Comparison of ENCODE assay signal across 2 fruit fly cellular contexts in genomic region chr3L:7347984-7348631, dm6.
TF ChIP-seq lines count a peak whose summit lies in the region.

Gene Srp19, minus strand, starts transcription at chr3L:7348034.
Gene qm, plus strand, starts transcription at chr3L:7348313.

TF ChIP-seq in whole organism, embryonic, 481 proteins besides CTCF, POLR2A, EP300 and RAD21 (continued from another document and continues in another):
- peak; percentile 31 for TF ChIP-seq CG13775 (GFP tag; optimal IDR thresholded peaks at IDR 0.05; lab: Kevin White, UChicago)
- no peak for TF ChIP-seq CG7372 (GFP tag; IDR thresholded peaks at IDR 0.05; lab: Robert Waterston, UW)
- peak; percentile 47 for TF ChIP-seq CG8944 (GFP tag; optimal IDR thresholded peaks at IDR 0.05; lab: Kevin White, UChicago)
- TF ChIP-seq crp (GFP tag; optimal IDR thresholded peaks at IDR 0.05; lab: Kevin White, UChicago) = no peak
- TF ChIP-seq CG2712 (tag; optimal IDR thresholded peaks at IDR 0.05; lab: Kevin White, UChicago) = peak; percentile 68
- peak; percentile 45 for TF ChIP-seq CG18262 (tag; optimal IDR thresholded peaks at IDR 0.05; lab: Kevin White, UChicago)
- TF ChIP-seq CG14860 (GFP tag; IDR thresholded peaks at IDR 0.05; lab: Robert Waterston, UW; ENCODE audit: partially characterized antibody) = peak; percentile 77; the same call in 2 of the 3 replicates
- no peak for TF ChIP-seq sens-2 (GFP tag; IDR thresholded peaks at IDR 0.05; lab: Robert Waterston, UW)
- peak; percentile 39 for TF ChIP-seq Nf-YB (GFP tag; optimal IDR thresholded peaks at IDR 0.05; lab: Kevin White, UChicago)
- TF ChIP-seq Antp (GFP tag; optimal IDR thresholded peaks at IDR 0.05; lab: Kevin White, UChicago) = peak; percentile 60
- TF ChIP-seq CG17912 (GFP tag; optimal IDR thresholded peaks at IDR 0.05; lab: Kevin White, UChicago) = no peak
- TF ChIP-seq CG6654 (GFP tag; optimal IDR thresholded peaks at IDR 0.05; lab: Kevin White, UChicago) = no peak
- no peak for TF ChIP-seq D19A (tag; optimal IDR thresholded peaks at IDR 0.05; lab: Kevin White, UChicago)
- peak; percentile 8 to 27 for TF ChIP-seq Hr51 (GFP tag; optimal IDR thresholded peaks at IDR 0.05; lab: Kevin White, UChicago)
- no peak for TF ChIP-seq CG17186 (GFP tag; optimal IDR thresholded peaks at IDR 0.05; lab: Kevin White, UChicago)
- TF ChIP-seq BEAF-32 (GFP tag; optimal IDR thresholded peaks at IDR 0.05; lab: Kevin White, UChicago) = peak; percentile 95
- no peak for TF ChIP-seq Lhr (GFP tag; optimal IDR thresholded peaks at IDR 0.05; lab: Kevin White, UChicago)
- TF ChIP-seq CG4328 (GFP tag; optimal IDR thresholded peaks at IDR 0.05; lab: Kevin White, UChicago) = no peak
- peak; percentile 85 for TF ChIP-seq Med (GFP tag; lab: Kevin White, UChicago)
- peak; percentile 55 for TF ChIP-seq CG4424 (GFP tag; optimal IDR thresholded peaks at IDR 0.05; lab: Kevin White, UChicago)
- no peak for TF ChIP-seq run (tag; optimal IDR thresholded peaks at IDR 0.05; lab: Kevin White, UChicago)
- no peak for TF ChIP-seq twi (tag; optimal IDR thresholded peaks at IDR 0.05; lab: Kevin White, UChicago)
- no peak for TF ChIP-seq CG5180 (GFP tag; optimal IDR thresholded peaks at IDR 0.05; lab: Kevin White, UChicago)
- peak; percentile 73 for TF ChIP-seq HLH4C (GFP tag; IDR thresholded peaks at IDR 0.05; lab: Robert Waterston, UW; ENCODE audit: partially characterized antibody)
- TF ChIP-seq hbn (GFP tag; IDR thresholded peaks at IDR 0.05; lab: Robert Waterston, UW; ENCODE audit: partially characterized antibody) = peak; percentile 72
- TF ChIP-seq CG42726 (GFP tag; IDR thresholded peaks at IDR 0.05; lab: Robert Waterston, UW; ENCODE audit: partially characterized antibody) = peak; percentile 70; the same call in 1 of the 2 replicates
- TF ChIP-seq CG18011 (GFP tag; optimal IDR thresholded peaks at IDR 0.05; lab: Kevin White, UChicago) = no peak
- TF ChIP-seq NFAT (GFP tag; IDR thresholded peaks at IDR 0.05; lab: Robert Waterston, UW) = no peak
- TF ChIP-seq gsb (GFP tag; IDR thresholded peaks at IDR 0.05; lab: Robert Waterston, UW) = no peak
- peak; percentile 59 for TF ChIP-seq YL-1 (GFP tag; optimal IDR thresholded peaks at IDR 0.05; lab: Kevin White, UChicago)
- TF ChIP-seq CG2116 (GFP tag; optimal IDR thresholded peaks at IDR 0.05; lab: Kevin White, UChicago) = peak; percentile 71
- no peak for TF ChIP-seq CG17385 (GFP tag; optimal IDR thresholded peaks at IDR 0.05; lab: Kevin White, UChicago)
- TF ChIP-seq CG1024 (GFP tag; IDR thresholded peaks at IDR 0.05; lab: Robert Waterston, UW) = no peak
- peak; percentile 91 for TF ChIP-seq Dll (GFP tag; IDR thresholded peaks at IDR 0.05; lab: Robert Waterston, UW; ENCODE audit: partially characterized antibody)
- peak; percentile 1 for TF ChIP-seq dm (GFP tag; optimal IDR thresholded peaks at IDR 0.05; lab: Kevin White, UChicago)
- peak; percentile 1 for TF ChIP-seq CG7987 (GFP tag; optimal IDR thresholded peaks at IDR 0.05; lab: Kevin White, UChicago)
- no peak; the same call in none of the 2 replicates for TF ChIP-seq ssp (GFP tag; IDR thresholded peaks at IDR 0.05; lab: Robert Waterston, UW)
- TF ChIP-seq Max (GFP tag; optimal IDR thresholded peaks at IDR 0.05; lab: Kevin White, UChicago) = peak; percentile 44
- TF ChIP-seq CG2129 (GFP tag; IDR thresholded peaks at IDR 0.05; lab: Robert Waterston, UW; ENCODE audit: partially characterized antibody) = peak; percentile 59; the same call in 1 of the 2 replicates
- no peak for TF ChIP-seq tio (GFP tag; optimal IDR thresholded peaks at IDR 0.05; lab: Kevin White, UChicago)
- TF ChIP-seq Xrp1 (GFP tag; IDR thresholded peaks at IDR 0.05; lab: Robert Waterston, UW) = peak; percentile 44; the same call in 1 of the 2 replicates
- TF ChIP-seq CG10147 (GFP tag; optimal IDR thresholded peaks at IDR 0.05; lab: Kevin White, UChicago) = no peak
- peak; percentile 56 to 65 for TF ChIP-seq dpn (GFP tag; optimal IDR thresholded peaks at IDR 0.05; lab: Kevin White, UChicago)
- TF ChIP-seq fd3F (GFP tag; optimal IDR thresholded peaks at IDR 0.05; lab: Kevin White, UChicago) = no peak
- peak; percentile 10 for TF ChIP-seq fd64A (GFP tag; optimal IDR thresholded peaks at IDR 0.05; lab: Kevin White, UChicago)
- peak; percentile 11; the same call in 1 of the 2 replicates for TF ChIP-seq wor (GFP tag; IDR thresholded peaks at IDR 0.05; lab: Robert Waterston, UW)
- TF ChIP-seq Dad (GFP tag; optimal IDR thresholded peaks at IDR 0.05; lab: Kevin White, UChicago) = no peak
- no peak for TF ChIP-seq emc (GFP tag; optimal IDR thresholded peaks at IDR 0.05; lab: Kevin White, UChicago)
- TF ChIP-seq btn (GFP tag; optimal IDR thresholded peaks at IDR 0.05; lab: Kevin White, UChicago) = no peak
- TF ChIP-seq CG1603 (tag; optimal IDR thresholded peaks at IDR 0.05; lab: Kevin White, UChicago) = peak; percentile 11
- TF ChIP-seq CG4854 (GFP tag; optimal IDR thresholded peaks at IDR 0.05; lab: Kevin White, UChicago) = peak; percentile 26
- no peak for TF ChIP-seq CG7357 (GFP tag; IDR thresholded peaks at IDR 0.05; lab: Robert Waterston, UW)
- no peak for TF ChIP-seq CG43689 (GFP tag; IDR thresholded peaks at IDR 0.05; lab: Robert Waterston, UW)
- no peak for TF ChIP-seq CG6254 (GFP tag; optimal IDR thresholded peaks at IDR 0.05; lab: Kevin White, UChicago)
- no peak for TF ChIP-seq repo (GFP tag; optimal IDR thresholded peaks at IDR 0.05; lab: Kevin White, UChicago)
- TF ChIP-seq hth (optimal IDR thresholded peaks at IDR 0.05; lab: Kevin White, UChicago) = no peak
- TF ChIP-seq CG6813 (GFP tag; optimal IDR thresholded peaks at IDR 0.05; lab: Kevin White, UChicago) = no peak
- peak in 1 of 2 experiments; percentile 23 for TF ChIP-seq insv (GFP tag; optimal IDR thresholded peaks at IDR 0.05; lab: Kevin White, UChicago)
- TF ChIP-seq Blimp-1 (GFP tag; optimal IDR thresholded peaks at IDR 0.05; lab: Kevin White, UChicago) = no peak
- TF ChIP-seq gro (GFP tag; optimal IDR thresholded peaks at IDR 0.05; lab: Kevin White, UChicago) = peak; percentile 36
- peak; percentile 28 for TF ChIP-seq Nf-YC (tag; optimal IDR thresholded peaks at IDR 0.05; lab: Kevin White, UChicago)
- peak; percentile 87 for TF ChIP-seq unc-4 (GFP tag; IDR thresholded peaks at IDR 0.05; lab: Robert Waterston, UW; ENCODE audit: partially characterized antibody)
- TF ChIP-seq CG16779 (GFP tag; IDR thresholded peaks at IDR 0.05; lab: Robert Waterston, UW) = peak; percentile 59; the same call in 1 of the 2 replicates
- TF ChIP-seq CG16863 (GFP tag; optimal IDR thresholded peaks at IDR 0.05; lab: Kevin White, UChicago) = peak; percentile 25
- TF ChIP-seq CG31224 (GFP tag; IDR thresholded peaks at IDR 0.05; lab: Robert Waterston, UW) = no peak

TF ChIP-seq in whole organism, prepupa, 60 proteins besides CTCF, POLR2A, EP300 and RAD21 (continued from another document):
- no peak for TF ChIP-seq CG11294 (GFP tag; IDR thresholded peaks at IDR 0.05; lab: Robert Waterston, UW)
- peak; percentile 41 for TF ChIP-seq Sox14 (GFP tag; optimal IDR thresholded peaks at IDR 0.05; lab: Kevin White, UChicago)
- peak; percentile 38 for TF ChIP-seq topi (GFP tag; optimal IDR thresholded peaks at IDR 0.05; lab: Kevin White, UChicago)
- TF ChIP-seq dac (GFP tag; optimal IDR thresholded peaks at IDR 0.05; lab: Kevin White, UChicago) = no peak
- TF ChIP-seq CG32006 (GFP tag; optimal IDR thresholded peaks at IDR 0.05; lab: Kevin White, UChicago) = peak; percentile 15
- TF ChIP-seq fkh (GFP tag; optimal IDR thresholded peaks at IDR 0.05; lab: Kevin White, UChicago) = peak; percentile 74
- TF ChIP-seq CG31627 (GFP tag; optimal IDR thresholded peaks at IDR 0.05; lab: Kevin White, UChicago) = peak; percentile 50
- TF ChIP-seq CG11762 (GFP tag; optimal IDR thresholded peaks at IDR 0.05; lab: Kevin White, UChicago; ENCODE audit: insufficient read depth) = no peak
- TF ChIP-seq OdsH (GFP tag; optimal IDR thresholded peaks at IDR 0.05; lab: Kevin White, UChicago) = no peak
- TF ChIP-seq achi (GFP tag; optimal IDR thresholded peaks at IDR 0.05; lab: Kevin White, UChicago) = peak; percentile 1
- peak; percentile 67 to 90 for TF ChIP-seq ss (GFP tag; optimal IDR thresholded peaks at IDR 0.05; lab: Kevin White, UChicago)
- TF ChIP-seq CG6854 (GFP tag; optimal IDR thresholded peaks at IDR 0.05; lab: Kevin White, UChicago) = peak; percentile 65
- no peak for TF ChIP-seq Sox102F (GFP tag; optimal IDR thresholded peaks at IDR 0.05; lab: Kevin White, UChicago)
